Worm (Caenorhabditis elegans) whole organism, L1 larva: ENCODE results near the gene mlc-2.

Source experiments
- C04F5.9 ChIP-seq: sonication (generic microtip); optimal IDR thresholded peaks from 2 replicates; lab custom pipeline; 2016; ENCODE audit warnings: missing genetic modification characterization, missing compliant biosample characterization
- F16B12.6 ChIP-seq: fragments of 150-350 bp; optimal IDR thresholded peaks from 2 replicates; lab custom pipeline; 2014; ENCODE audit warnings: missing biosample characterization, missing genetic modification characterization
- aha-1 ChIP-seq: fragments of 150-350 bp; optimal IDR thresholded peaks from 2 replicates; lab custom pipeline; 2014; ENCODE audit warnings: missing biosample characterization, missing genetic modification characterization
- alr-1 ChIP-seq: fragments of 200-800 bp; sonication (Bioruptor generic); optimal IDR thresholded peaks from 2 replicates; lab custom pipeline; 2018; ENCODE audit warnings: borderline replicate concordance, mild to moderate bottlenecking, missing genetic modification characterization, missing compliant biosample characterization
- ama-1 ChIP-seq: fragments of 150-350 bp; optimal IDR thresholded peaks from 2 replicates; lab custom pipeline; 2014
- blmp-1 ChIP-seq: fragments of 150-350 bp; optimal IDR thresholded peaks from 2 replicates; lab custom pipeline; 2014; ENCODE audit warnings: missing biosample characterization, missing genetic modification characterization
- ceh-63 ChIP-seq: fragments of 200-800 bp; sonication (Bioruptor generic); optimal IDR thresholded peaks from 2 replicates; lab custom pipeline; 2018; ENCODE audit warnings: mild to moderate bottlenecking, missing genetic modification characterization, missing compliant biosample characterization
- ceh-8 ChIP-seq: fragments of 200-800 bp; sonication (Bioruptor generic); optimal IDR thresholded peaks from 2 replicates; lab custom pipeline; 2018; ENCODE audit warnings: mild to moderate bottlenecking, missing genetic modification characterization, moderate library complexity, missing compliant biosample characterization
- ceh-90 ChIP-seq: sonication (generic microtip); optimal IDR thresholded peaks from 2 replicates; lab custom pipeline; 2016; ENCODE audit warnings: missing genetic modification characterization, missing compliant biosample characterization
- ces-1 ChIP-seq: fragments of 150-350 bp; optimal IDR thresholded peaks from 2 replicates; lab custom pipeline; 2014; ENCODE audit warnings: missing biosample characterization, missing genetic modification reagents, missing genetic modification characterization
- dsc-1 ChIP-seq: sonication (generic microtip); optimal IDR thresholded peaks from 2 replicates; lab custom pipeline; 2016; ENCODE audit warnings: mild to moderate bottlenecking, missing genetic modification characterization, missing compliant biosample characterization
- efl-1 ChIP-seq, 4 experiments: fragments of 150-350 bp; optimal IDR thresholded peaks in 3 of 4; peaks in 1 of 4; 1 replicate in 1 of 4; 2 replicates in 3 of 4; lab custom pipeline; 2014; ENCODE audit warnings: missing biosample characterization in 2 of 4, missing genetic modification characterization in 2 of 4, missing genetic modification reagents in 2 of 4
- egl-13 ChIP-seq: sonication (generic microtip); optimal IDR thresholded peaks from 2 replicates; lab custom pipeline; 2016; ENCODE audit warnings: missing genotype, missing genetic modification reagents, missing genetic modification characterization, missing compliant biosample characterization
- egl-27 ChIP-seq, 2 experiments: fragments of 150-350 bp in 1 of 2; sonication (generic microtip); optimal IDR thresholded peaks; 3 replicates each; lab custom pipeline; 2017 to 2018; ENCODE audit warnings: missing biosample characterization in 2 of 2, missing genetic modification characterization in 2 of 2, missing genetic modification reagents in 2 of 2
- elt-2 ChIP-seq: sonication (generic microtip); optimal IDR thresholded peaks from 2 replicates; lab custom pipeline; 2016; ENCODE audit warnings: missing genetic modification characterization, mild to moderate bottlenecking, inconsistent platforms, missing compliant biosample characterization, missing genetic modification reagents
- ets-5 ChIP-seq: fragments of 200-800 bp; sonication (Bioruptor generic); IDR thresholded peaks from 2 replicates; pipeline ENCODE4 v1.3.6; 2022; ENCODE audit warnings: missing genetic modification characterization, missing compliant biosample characterization
- fkh-8 ChIP-seq: sonication (generic microtip); optimal IDR thresholded peaks from 2 replicates; lab custom pipeline; 2016; ENCODE audit warnings: mild to moderate bottlenecking, missing genetic modification characterization, missing compliant biosample characterization
- hlh-17 ChIP-seq: fragments of 200-800 bp; sonication (Bioruptor generic); optimal IDR thresholded peaks from 2 replicates; lab custom pipeline; 2018; ENCODE audit warnings: missing genetic modification characterization, mild to moderate bottlenecking, missing compliant biosample characterization, moderate library complexity, borderline replicate concordance
- hpl-2 ChIP-seq: fragments of 150-350 bp; optimal IDR thresholded peaks from 2 replicates; lab custom pipeline; 2014; ENCODE audit warnings: missing biosample characterization, missing genetic modification reagents, missing genetic modification characterization
- jun-1 ChIP-seq: fragments of 150-350 bp; optimal IDR thresholded peaks from 2 replicates; lab custom pipeline; 2014; ENCODE audit warnings: missing biosample characterization, missing genetic modification reagents, missing genetic modification characterization
- lin-14 ChIP-seq: fragments of 200-800 bp; sonication (Bioruptor generic); optimal IDR thresholded peaks from 2 replicates; lab custom pipeline; 2018; ENCODE audit warnings: mild to moderate bottlenecking, missing genetic modification characterization, moderate library complexity, missing compliant biosample characterization
- lin-15B ChIP-seq: fragments of 150-350 bp; sonication (generic microtip); optimal IDR thresholded peaks from 3 replicates; lab custom pipeline; 2014; ENCODE audit warnings: missing biosample characterization, missing genetic modification characterization
- lin-35 ChIP-seq, 2 experiments: fragments of 150-350 bp; optimal IDR thresholded peaks; 2 replicates each; lab custom pipeline; 2014; ENCODE audit warnings: missing biosample characterization in 2 of 2, missing genetic modification characterization in 2 of 2, missing genetic modification reagents in 2 of 2
- lir-3 ChIP-seq: sonication (generic microtip); optimal IDR thresholded peaks from 2 replicates; lab custom pipeline; 2016; ENCODE audit warnings: mild to moderate bottlenecking, missing genetic modification characterization, moderate library complexity, missing compliant biosample characterization; ENCODE audit not compliant: poor library complexity
- lsy-2 ChIP-seq, 2 experiments: fragments of 150-350 bp; optimal IDR thresholded peaks; 2 replicates each; lab custom pipeline; 2014; ENCODE audit warnings: missing biosample characterization in 2 of 2, missing genetic modification characterization in 2 of 2
- mdl-1 ChIP-seq, 2 experiments: fragments of 150-350 bp; optimal IDR thresholded peaks; 2 replicates each; lab custom pipeline; 2014 to 2017; ENCODE audit warnings: missing biosample characterization in 2 of 2, missing genetic modification characterization in 2 of 2, inconsistent platforms in 1 of 2
- mef-2 ChIP-seq: fragments of 150-350 bp; optimal IDR thresholded peaks from 2 replicates; lab custom pipeline; 2014; ENCODE audit warnings: missing biosample characterization, missing genetic modification characterization
- mep-1 ChIP-seq: fragments of 150-350 bp; optimal IDR thresholded peaks from 2 replicates; lab custom pipeline; 2014; ENCODE audit warnings: missing biosample characterization, missing genetic modification characterization
- nhr-12 ChIP-seq: sonication (generic microtip); optimal IDR thresholded peaks from 2 replicates; lab custom pipeline; 2017; ENCODE audit warnings: missing biosample characterization, missing genetic modification characterization
- nhr-19 ChIP-seq: fragments of 200-800 bp; sonication (Bioruptor generic); conservative IDR thresholded peaks from 2 replicates; pipeline ENCODE4 v1.3.6; 2022; ENCODE audit warnings: missing genetic modification characterization, missing compliant biosample characterization
- nhr-20 ChIP-seq: sonication (generic microtip); optimal IDR thresholded peaks from 2 replicates; lab custom pipeline; 2016; ENCODE audit warnings: mild to moderate bottlenecking, missing genetic modification characterization, missing compliant biosample characterization
- nhr-237 ChIP-seq: fragments of 150-350 bp; optimal IDR thresholded peaks from 2 replicates; lab custom pipeline; 2014; ENCODE audit warnings: missing biosample characterization, missing genetic modification characterization
- nhr-71 ChIP-seq: sonication (generic microtip); optimal IDR thresholded peaks from 2 replicates; lab custom pipeline; 2016; ENCODE audit warnings: mild to moderate bottlenecking, missing genetic modification characterization, moderate library complexity, missing compliant biosample characterization
- nhr-84 ChIP-seq: sonication (generic microtip); optimal IDR thresholded peaks from 2 replicates; lab custom pipeline; 2017; ENCODE audit warnings: missing biosample characterization, missing genetic modification characterization
- nhr-85 ChIP-seq: sonication (generic microtip); peaks from one replicate; lab custom pipeline; 2016; ENCODE audit warnings: missing genetic modification characterization, inconsistent platforms, missing compliant biosample characterization
- nhr-90 ChIP-seq: sonication (generic microtip); optimal IDR thresholded peaks from 2 replicates; lab custom pipeline; 2016; ENCODE audit warnings: mild to moderate bottlenecking, missing genetic modification characterization, missing compliant biosample characterization; ENCODE audit not compliant: poor library complexity
- pag-3 ChIP-seq: sonication (generic microtip); optimal IDR thresholded peaks from 2 replicates; lab custom pipeline; 2017; ENCODE audit warnings: missing genetic modification characterization, mild to moderate bottlenecking, missing compliant biosample characterization, antibody characterized with exemption, borderline replicate concordance; ENCODE audit not compliant: insufficient read depth
- pqm-1 ChIP-seq: sonication (generic microtip); optimal IDR thresholded peaks from 3 replicates; lab custom pipeline; 2017; ENCODE audit warnings: missing biosample characterization, missing genetic modification characterization
- rnt-1 ChIP-seq: sonication (generic microtip); optimal IDR thresholded peaks from 2 replicates; lab custom pipeline; 2016; ENCODE audit warnings: mild to moderate bottlenecking, missing genetic modification characterization, moderate library complexity, missing compliant biosample characterization
- snpc-4 ChIP-seq: fragments of 150-350 bp; optimal IDR thresholded peaks from 2 replicates; lab custom pipeline; 2014; ENCODE audit warnings: missing biosample characterization, missing genetic modification characterization
- snu-23 ChIP-seq: sonication (generic microtip); optimal IDR thresholded peaks from 2 replicates; lab custom pipeline; 2016; ENCODE audit warnings: missing genetic modification characterization, missing compliant biosample characterization
- sox-4 ChIP-seq: sonication (generic microtip); optimal IDR thresholded peaks from 2 replicates; lab custom pipeline; 2016; ENCODE audit warnings: missing genetic modification characterization, missing compliant biosample characterization
- swsn-7 ChIP-seq: sonication (generic microtip); optimal IDR thresholded peaks from 2 replicates; lab custom pipeline; 2016; ENCODE audit warnings: missing genetic modification characterization, missing compliant biosample characterization
- tlp-1 ChIP-seq: fragments of 150-350 bp; optimal IDR thresholded peaks from 2 replicates; lab custom pipeline; 2014; ENCODE audit warnings: missing biosample characterization, missing genetic modification characterization
- unc-130 ChIP-seq: fragments of 150-350 bp; optimal IDR thresholded peaks from 2 replicates; lab custom pipeline; 2017; ENCODE audit warnings: missing biosample characterization, missing genetic modification characterization, inconsistent platforms
- unc-30 ChIP-seq: sonication (generic microtip); optimal IDR thresholded peaks from 2 replicates; lab custom pipeline; 2017; ENCODE audit warnings: missing biosample characterization, missing genetic modification characterization
- unc-62 ChIP-seq: fragments of 150-350 bp; optimal IDR thresholded peaks from 2 replicates; lab custom pipeline; 2014; ENCODE audit warnings: missing biosample characterization, missing genetic modification reagents, missing genetic modification characterization
- vab-15 ChIP-seq: sonication (generic microtip); optimal IDR thresholded peaks from 2 replicates; lab custom pipeline; 2017; ENCODE audit warnings: missing genotype, mild to moderate bottlenecking, missing genetic modification characterization, missing compliant biosample characterization
- zag-1 ChIP-seq: fragments of 150-350 bp; optimal IDR thresholded peaks from 2 replicates; lab custom pipeline; 2014; ENCODE audit warnings: missing biosample characterization, missing genetic modification characterization
- zip-4 ChIP-seq: fragments of 200-800 bp; sonication (Bioruptor generic); optimal IDR thresholded peaks from 2 replicates; lab custom pipeline; 2018; ENCODE audit warnings: mild to moderate bottlenecking, missing genetic modification characterization, moderate library complexity, missing compliant biosample characterization

mlc-2 gene

DNA sequence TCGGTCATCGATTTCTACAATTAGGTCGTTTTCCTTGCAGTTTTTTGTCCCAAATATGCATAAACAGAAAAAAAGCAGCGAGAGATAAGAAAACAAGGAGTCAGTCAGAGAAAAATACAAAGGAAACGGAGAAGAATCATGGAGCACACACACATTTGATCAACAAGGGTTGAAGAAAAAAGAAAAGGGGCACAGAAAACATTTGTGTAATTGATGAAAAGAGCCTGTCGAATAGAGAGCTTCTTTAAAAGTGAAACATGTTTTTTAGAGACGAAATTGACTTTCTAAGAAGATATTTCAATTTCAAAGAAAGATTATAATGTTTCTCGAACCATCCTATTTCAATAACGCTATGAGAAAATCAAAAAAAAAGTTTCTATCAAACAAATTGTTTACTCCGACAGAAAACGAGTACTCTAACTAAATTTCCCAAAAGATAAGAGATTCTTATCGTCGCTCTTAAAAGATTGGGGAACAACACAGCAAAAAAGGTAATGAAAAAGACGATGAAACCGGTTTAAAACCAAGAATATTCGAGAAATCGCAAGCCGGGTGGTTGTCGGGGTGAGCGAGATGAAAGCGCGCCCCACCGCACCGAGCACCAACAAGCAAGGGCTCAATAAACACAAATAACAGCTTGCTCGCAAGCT, 18.3 kb upstream of the mlc-2 start, which contains the start of gene tps-1 (continued):
- peak; percentile 58 for TF ChIP-seq lin-14 (GFP tag; lab: Kevin White, UChicago)
- no peak for TF ChIP-seq zag-1 (tag; lab: Kevin White, UChicago)
- TF ChIP-seq lir-3 = no peak
- TF ChIP-seq blmp-1 (tag; lab: Kevin White, UChicago) = peak; percentile 3
- no peak for TF ChIP-seq vab-15
- no peak for TF ChIP-seq lin-15B (tag; lab: Kevin White, UChicago)
- peak; percentile 89 for TF ChIP-seq nhr-85 (tag; lab: Kevin White, UChicago)
- no peak for TF ChIP-seq nhr-12 (tag; lab: Kevin White, UChicago)
- TF ChIP-seq fkh-8 (tag; lab: Kevin White, UChicago) = no peak
- no peak for TF ChIP-seq C04F5.9 (tag; lab: Kevin White, UChicago)
- TF ChIP-seq sox-4 (tag; lab: Kevin White, UChicago) = no peak
- TF ChIP-seq dsc-1 = peak; percentile 67
- TF ChIP-seq unc-130 = no peak
- no peak for TF ChIP-seq ets-5 (GFP tag; lab: Robert Waterston, UW)
- no peak for TF ChIP-seq ama-1 (lab: Kevin White, UChicago)
- TF ChIP-seq lin-35 (GFP tag; optimal IDR thresholded peaks at IDR 0.05; lab: Kevin White, UChicago) = peak; percentile 9 to 16
- no peak for TF ChIP-seq ces-1 (GFP tag; lab: Kevin White, UChicago)
- no peak for TF ChIP-seq pqm-1 (tag; lab: Kevin White, UChicago)
- TF ChIP-seq tlp-1 (tag; lab: Kevin White, UChicago) = no peak
- TF ChIP-seq aha-1 = no peak
- TF ChIP-seq snpc-4 (tag; lab: Kevin White, UChicago) = no peak
- no peak for TF ChIP-seq nhr-237 (tag; lab: Kevin White, UChicago)
- no peak for TF ChIP-seq ceh-8 (GFP tag; lab: Kevin White, UChicago)
- no peak for TF ChIP-seq alr-1
- peak; percentile 61 for TF ChIP-seq nhr-71 (tag; lab: Kevin White, UChicago)
- TF ChIP-seq unc-62 = no peak
- no peak for TF ChIP-seq F16B12.6 (tag; lab: Kevin White, UChicago)
- TF ChIP-seq ceh-63 = no peak
- no peak for TF ChIP-seq unc-30 (tag; lab: Kevin White, UChicago)
- TF ChIP-seq egl-13 = no peak
- TF ChIP-seq swsn-7 (tag; lab: Kevin White, UChicago) = peak; percentile 5
- no peak for TF ChIP-seq hpl-2
- no peak for TF ChIP-seq mef-2 (tag; lab: Kevin White, UChicago)

DNA sequence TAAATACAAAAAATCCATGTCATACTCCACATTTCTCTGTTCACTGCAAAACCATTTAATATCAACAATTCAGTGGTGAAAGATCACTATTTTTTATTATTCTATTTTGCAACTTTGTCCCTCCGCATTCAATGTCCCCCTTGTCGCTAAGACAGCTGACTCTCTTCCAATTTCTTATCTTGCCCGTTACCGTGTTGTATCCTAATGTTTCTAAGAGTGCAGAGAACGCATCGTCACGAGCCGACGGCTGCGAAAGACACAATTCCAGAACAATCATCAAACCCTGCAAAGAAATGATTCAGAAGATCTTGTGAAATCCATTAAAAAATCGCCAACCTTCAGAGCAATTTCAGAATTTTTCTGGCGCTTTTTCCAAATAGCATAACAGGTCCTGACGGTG, 16.5 kb upstream of the mlc-2 start:
- TF ChIP-seq nhr-90 (tag; lab: Kevin White, UChicago) (peak; percentile 25), ceh-90 (no peak), sox-4 (tag; lab: Kevin White, UChicago) (no peak), lir-3 (no peak), lin-14 (GFP tag; lab: Kevin White, UChicago) (peak; percentile 45), hpl-2 (no peak), mep-1 (peak; percentile 4), nhr-84 (tag; lab: Kevin White, UChicago) (no peak), jun-1 (tag; lab: Kevin White, UChicago) (no peak), nhr-19 (peak; percentile 59), elt-2 (tag; lab: Kevin White, UChicago) (peak; percentile 54), zip-4 (no peak), nhr-20 (tag; lab: Kevin White, UChicago) (peak; percentile 71), nhr-71 (tag; lab: Kevin White, UChicago) (peak; percentile 57), snu-23 (GFP tag; lab: Kevin White, UChicago) (peak; percentile 42), pag-3 (tag; lab: Kevin White, UChicago) (no peak), alr-1 (no peak), hlh-17 (GFP tag; lab: Kevin White, UChicago) (no peak), lin-35 (GFP tag; optimal IDR thresholded peaks at IDR 0.05; lab: Kevin White, UChicago) (peak in 1 of 2 experiments; percentile 38), lsy-2 (tag; optimal IDR thresholded peaks at IDR 0.05; lab: Kevin White, UChicago) (peak in 1 of 2 experiments; percentile 18), vab-15 (no peak), rnt-1 (tag; lab: Kevin White, UChicago) (peak; percentile 51), efl-1 (optimal IDR thresholded peaks at IDR 0.05; lab: Kevin White, UChicago) (no peak), efl-1 (GFP tag; optimal IDR thresholded peaks at IDR 0.05 in 1 of 2; lab: Kevin White, UChicago) (peak in 1 of 2 experiments; percentile 40), unc-130 (peak; percentile 45), egl-27 (tag; optimal IDR thresholded peaks at IDR 0.05; lab: Kevin White, UChicago) (no peak), mdl-1 (tag; optimal IDR thresholded peaks at IDR 0.05; lab: Kevin White, UChicago) (peak in 1 of 2 experiments; percentile 61)
